Fruit fly (Drosophila melanogaster) whole organism, embryonic: ENCODE measurements around the gene nst.

Experiments
- Antp ChIP-seq: fragments of 200-800 bp; sonication (Bioruptor generic); optimal IDR thresholded peaks from 3 replicates; lab custom pipeline; 2016; ENCODE audit warnings: missing biosample characterization, missing genetic modification characterization
- Atf3 ChIP-seq: fragments of 200-800 bp; sonication (Bioruptor generic); optimal IDR thresholded peaks from 3 replicates; lab custom pipeline; 2016; ENCODE audit warnings: missing biosample characterization, missing genetic modification characterization
- CG1024 ChIP-seq: fragments of 200-800 bp; sonication (Bioruptor generic); IDR thresholded peaks from 2 replicates; pipeline ENCODE4 v1.3.6; 2022; ENCODE audit warnings: missing biosample characterization, missing genetic modification characterization
- CG10565 ChIP-seq: fragments of 200-800 bp; sonication (Bioruptor generic); optimal IDR thresholded peaks from 3 replicates; lab custom pipeline; 2016; ENCODE audit warnings: missing biosample characterization, mild to moderate bottlenecking, missing genetic modification characterization
- CG10959 ChIP-seq: fragments of 200-800 bp; sonication (Bioruptor generic); IDR thresholded peaks from 2 replicates; pipeline ENCODE4 v1.3.6; 2022; ENCODE audit warnings: missing biosample characterization, missing genetic modification characterization
- CG10979 ChIP-seq: fragments of 200-800 bp; sonication (Bioruptor generic); optimal IDR thresholded peaks from 2 replicates; lab custom pipeline; 2018; ENCODE audit warnings: missing biosample characterization, mild to moderate bottlenecking, missing genetic modification characterization, moderate library complexity
- CG11695 ChIP-seq: fragments of 200-800 bp; sonication (Bioruptor generic); IDR thresholded peaks from 3 replicates; pipeline ENCODE4 v1.3.6; 2022; ENCODE audit warnings: missing biosample characterization, missing genetic modification characterization
- CG12219 ChIP-seq: fragments of 200-800 bp; sonication (Bioruptor generic); optimal IDR thresholded peaks from 3 replicates; lab custom pipeline; 2018; ENCODE audit warnings: missing biosample characterization, mild to moderate bottlenecking, missing genetic modification characterization
- CG16863 ChIP-seq: fragments of 200-800 bp; sonication (Bioruptor generic); optimal IDR thresholded peaks from 3 replicates; lab custom pipeline; 2016; ENCODE audit warnings: missing biosample characterization, missing genetic modification characterization
- CG17186 ChIP-seq: fragments of 200-800 bp; sonication (Bioruptor generic); optimal IDR thresholded peaks from 3 replicates; lab custom pipeline; 2017; ENCODE audit warnings: missing biosample characterization, missing genetic modification reagents, missing genetic modification characterization
- CG18011 ChIP-seq: fragments of 200-800 bp; sonication (Bioruptor generic); optimal IDR thresholded peaks from 2 replicates; lab custom pipeline; 2017; ENCODE audit warnings: missing biosample characterization, missing genetic modification characterization, mild to moderate bottlenecking, moderate library complexity, missing genotype
- CG18619 ChIP-seq: fragments of 200-800 bp; sonication (Bioruptor generic); optimal IDR thresholded peaks from 3 replicates; lab custom pipeline; 2017; ENCODE audit warnings: missing biosample characterization, mild to moderate bottlenecking, missing genetic modification characterization
- CG4282 ChIP-seq: fragments of 200-800 bp; sonication (Bioruptor generic); optimal IDR thresholded peaks from 2 replicates; lab custom pipeline; 2016; ENCODE audit warnings: missing biosample characterization, missing genetic modification characterization
- CG4424 ChIP-seq: fragments of 200-800 bp; sonication (Bioruptor generic); optimal IDR thresholded peaks from 3 replicates; lab custom pipeline; 2016; ENCODE audit warnings: missing biosample characterization, missing genetic modification characterization
- CG4730 ChIP-seq: fragments of 200-800 bp; sonication (Bioruptor generic); IDR thresholded peaks from 2 replicates; pipeline ENCODE4 v1.3.6; 2022; ENCODE audit warnings: missing biosample characterization, missing genetic modification characterization
- CG6689 ChIP-seq: fragments of 200-800 bp; sonication (Bioruptor generic); IDR thresholded peaks from 2 replicates; pipeline ENCODE4 v1.3.6; 2022; ENCODE audit warnings: missing biosample characterization, missing genetic modification characterization
- CG8478 ChIP-seq: fragments of >200 bp; optimal IDR thresholded peaks from 2 replicates; lab custom pipeline; 2018
- CTCF ChIP-seq: fragments of 200-800 bp; sonication (Bioruptor generic); optimal IDR thresholded peaks from 2 replicates; lab custom pipeline; 2017; ENCODE audit warnings: missing biosample characterization, mild to moderate bottlenecking, missing genetic modification characterization, moderate library complexity
- CoRest ChIP-seq: fragments of 200-800 bp; sonication (Bioruptor generic); optimal IDR thresholded peaks from 3 replicates; lab custom pipeline; 2018; ENCODE audit warnings: missing biosample characterization, mild to moderate bottlenecking, missing genetic modification characterization, moderate library complexity
- Eip74EF ChIP-seq, 2 experiments: fragments of 200-800 bp in 1 of 2; fragments of >200 bp in 1 of 2; sonication (Bioruptor generic) in 1 of 2; optimal IDR thresholded peaks; 2 replicates each; lab custom pipeline; 2017 to 2019; ENCODE audit warnings: missing biosample characterization in 2 of 2, missing genetic modification characterization in 2 of 2, mild to moderate bottlenecking in 1 of 2, moderate library complexity in 1 of 2
- Ets65A ChIP-seq: fragments of 200-800 bp; sonication (Bioruptor generic); peaks from one replicate; lab custom pipeline; 2016; ENCODE audit warnings: missing biosample characterization, missing genetic modification characterization
- HLH3B ChIP-seq: fragments of 200-800 bp; sonication (Bioruptor generic); IDR thresholded peaks from 2 replicates; pipeline ENCODE4 v1.3.6; 2022; ENCODE audit warnings: missing biosample characterization, missing genetic modification characterization
- Hsf ChIP-seq: fragments of 200-800 bp; sonication (Bioruptor generic); optimal IDR thresholded peaks from 3 replicates; lab custom pipeline; 2016; ENCODE audit warnings: missing biosample characterization, missing genetic modification characterization
- Lhr ChIP-seq: fragments of 200-800 bp; sonication (Bioruptor generic); optimal IDR thresholded peaks from 3 replicates; lab custom pipeline; 2017; ENCODE audit warnings: mild to moderate bottlenecking, missing biosample characterization, missing genetic modification reagents, missing genetic modification characterization
- Nf-YA ChIP-seq: fragments of 200-800 bp; sonication (Bioruptor generic); IDR thresholded peaks from 2 replicates; pipeline ENCODE4 v1.3.6; 2022; ENCODE audit warnings: missing biosample characterization, missing genetic modification characterization
- Usf ChIP-seq: fragments of 200-800 bp; sonication (Bioruptor generic); optimal IDR thresholded peaks from 2 replicates; lab custom pipeline; 2017; ENCODE audit warnings: missing genotype, missing biosample characterization, missing genetic modification characterization
- aop ChIP-seq: fragments of 200-800 bp; sonication (Bioruptor generic); IDR thresholded peaks from 2 replicates; pipeline ENCODE4 v1.3.6; 2022; ENCODE audit warnings: missing biosample characterization, missing genetic modification characterization
- ase ChIP-seq: fragments of 200-800 bp; sonication (Bioruptor generic); IDR thresholded peaks from 3 replicates; pipeline ENCODE4 v1.3.6; 2022; ENCODE audit warnings: missing biosample characterization, missing genetic modification characterization
- bowl ChIP-seq: fragments of 200-800 bp; sonication (Bioruptor generic); IDR thresholded peaks from 2 replicates; pipeline ENCODE4 v1.3.6; 2022; ENCODE audit warnings: missing biosample characterization, missing genetic modification characterization
- chm ChIP-seq: fragments of 200-800 bp; sonication (Bioruptor generic); IDR thresholded peaks from 2 replicates; pipeline ENCODE4 v1.3.6; 2022; ENCODE audit warnings: missing biosample characterization, missing genetic modification characterization
- chn ChIP-seq: fragments of 200-800 bp; sonication (Bioruptor generic); optimal IDR thresholded peaks from 2 replicates; lab custom pipeline; 2016; ENCODE audit warnings: missing biosample characterization, missing genetic modification characterization
- croc ChIP-seq: fragments of 200-800 bp; sonication (Bioruptor generic); conservative IDR thresholded peaks from 3 replicates; pipeline ENCODE4 v1.3.6; 2022; ENCODE audit warnings: missing biosample characterization, missing genetic modification characterization
- dpn ChIP-seq, 2 experiments: fragments of 200-800 bp; sonication (Bioruptor generic); optimal IDR thresholded peaks; 3 replicates each; lab custom pipeline; 2016; ENCODE audit warnings: missing biosample characterization in 2 of 2, missing genetic modification characterization in 2 of 2
- emc ChIP-seq: fragments of 200-800 bp; sonication (Bioruptor generic); optimal IDR thresholded peaks from 2 replicates; lab custom pipeline; 2016; ENCODE audit warnings: missing biosample characterization, missing genetic modification characterization
- en ChIP-seq: fragments of 200-800 bp; sonication (Bioruptor generic); optimal IDR thresholded peaks from 2 replicates; lab custom pipeline; 2016; ENCODE audit warnings: missing biosample characterization, missing genetic modification characterization
- gcm2 ChIP-seq: fragments of 200-800 bp; sonication (Bioruptor generic); optimal IDR thresholded peaks from 2 replicates; lab custom pipeline; 2016; ENCODE audit warnings: missing biosample characterization, missing genetic modification characterization
- gfzf ChIP-seq: fragments of 200-800 bp; sonication (Bioruptor generic); optimal IDR thresholded peaks from 2 replicates; lab custom pipeline; 2016; ENCODE audit warnings: missing biosample characterization, mild to moderate bottlenecking, missing genetic modification characterization, moderate library complexity
- gsb ChIP-seq: fragments of 200-800 bp; sonication (Bioruptor generic); IDR thresholded peaks from 2 replicates; pipeline ENCODE4 v1.3.6; 2022; ENCODE audit warnings: missing biosample characterization, missing genetic modification characterization
- ham ChIP-seq: fragments of 200-800 bp; sonication (Bioruptor generic); IDR thresholded peaks from 2 replicates; pipeline ENCODE4 v1.3.6; 2022; ENCODE audit warnings: missing biosample characterization, missing genetic modification characterization
- ind ChIP-seq: fragments of 200-800 bp; sonication (Bioruptor generic); optimal IDR thresholded peaks from 3 replicates; lab custom pipeline; 2016; ENCODE audit warnings: missing biosample characterization, missing genetic modification characterization
- jing ChIP-seq: fragments of 200-800 bp; sonication (Bioruptor generic); optimal IDR thresholded peaks from 2 replicates; lab custom pipeline; 2018; ENCODE audit warnings: missing biosample characterization, mild to moderate bottlenecking, missing genetic modification characterization
- knrl ChIP-seq: fragments of 200-800 bp; sonication (Bioruptor generic); IDR thresholded peaks from 3 replicates; pipeline ENCODE4 v1.3.6; 2022; ENCODE audit warnings: missing biosample characterization, missing genetic modification characterization; ENCODE audit not compliant: partially characterized antibody
- nerfin-1 ChIP-seq: fragments of 200-800 bp; sonication (Bioruptor generic); optimal IDR thresholded peaks from 3 replicates; lab custom pipeline; 2019; ENCODE audit warnings: missing biosample characterization, mild to moderate bottlenecking, missing genetic modification characterization, moderate library complexity
- nerfin-2 ChIP-seq: fragments of 200-800 bp; sonication (Bioruptor generic); IDR thresholded peaks from 2 replicates; pipeline ENCODE4 v1.3.6; 2022; ENCODE audit warnings: missing biosample characterization, missing genetic modification characterization; ENCODE audit not compliant: partially characterized antibody
- onecut ChIP-seq: fragments of 200-800 bp; sonication (Bioruptor generic); IDR thresholded peaks from 2 replicates; pipeline ENCODE4 v1.3.6; 2022; ENCODE audit warnings: missing biosample characterization, missing genetic modification characterization
- pfk ChIP-seq: fragments of 200-800 bp; sonication (Bioruptor generic); optimal IDR thresholded peaks from 2 replicates; lab custom pipeline; 2018; ENCODE audit warnings: missing biosample characterization, mild to moderate bottlenecking, missing genetic modification characterization, moderate library complexity
- prd ChIP-seq, 3 experiments: fragments of >200 bp in 2 of 3; fragments of 200-800 bp in 1 of 3; sonication (Bioruptor generic) in 1 of 3; optimal IDR thresholded peaks in 2 of 3; IDR thresholded peaks in 1 of 3; 2 replicates in 2 of 3; 3 replicates in 1 of 3; pipeline versions ENCODE4 v1.3.6 to Lab custom; 2017 to 2022; ENCODE audit warnings: missing biosample characterization in 1 of 3, missing genetic modification characterization in 1 of 3
- sens-2 ChIP-seq: fragments of 200-800 bp; sonication (Bioruptor generic); IDR thresholded peaks from 2 replicates; pipeline ENCODE4 v1.3.6; 2022; ENCODE audit warnings: missing biosample characterization, missing genetic modification characterization
- ssp ChIP-seq: fragments of 200-800 bp; sonication (Bioruptor generic); IDR thresholded peaks from 2 replicates; pipeline ENCODE4 v1.3.6; 2022; ENCODE audit warnings: missing biosample characterization, missing genetic modification characterization
- tap ChIP-seq: fragments of 200-800 bp; optimal IDR thresholded peaks from 3 replicates; lab custom pipeline; 2019; ENCODE audit warnings: missing biosample characterization, mild to moderate bottlenecking, missing genetic modification characterization, moderate library complexity
- tgo ChIP-seq: fragments of 200-800 bp; sonication (Bioruptor generic); IDR thresholded peaks from 3 replicates; pipeline ENCODE4 v1.3.6; 2022; ENCODE audit warnings: missing biosample characterization, missing genetic modification characterization
- trem ChIP-seq: fragments of 200-800 bp; optimal IDR thresholded peaks from 3 replicates; lab custom pipeline; 2019; ENCODE audit warnings: missing biosample characterization, mild to moderate bottlenecking, missing genetic modification characterization, moderate library complexity
- trh ChIP-seq: fragments of 200-800 bp; sonication (Bioruptor generic); optimal IDR thresholded peaks from 2 replicates; lab custom pipeline; 2016; ENCODE audit warnings: missing biosample characterization, missing genetic modification characterization
- zen ChIP-seq: fragments of 200-800 bp; sonication (Bioruptor generic); optimal IDR thresholded peaks from 3 replicates; lab custom pipeline; 2018; ENCODE audit warnings: missing biosample characterization, mild to moderate bottlenecking, missing genetic modification characterization, moderate library complexity

The nst gene

dm6 chr3L:12530044-12530443 is at the start of gene nst (continued):
- TF ChIP-seq CG12219 = no peak
- TF ChIP-seq HLH3B (GFP tag; lab: Robert Waterston, UW) = no peak
- no peak for TF ChIP-seq CG16863 (GFP tag; lab: Kevin White, UChicago)
- TF ChIP-seq Eip74EF (GFP tag; optimal IDR thresholded peaks at IDR 0.05; lab: Kevin White, UChicago) = no peak
- TF ChIP-seq CTCF (GFP tag; lab: Kevin White, UChicago) = peak; percentile 29
- peak; percentile 17 for TF ChIP-seq CoRest (tag; lab: Kevin White, UChicago)
- no peak for TF ChIP-seq bowl (GFP tag; lab: Robert Waterston, UW)
- TF ChIP-seq gsb (GFP tag; lab: Robert Waterston, UW) = no peak
- TF ChIP-seq CG4730 = no peak
- no peak for TF ChIP-seq pfk (GFP tag; lab: Kevin White, UChicago)
- no peak for TF ChIP-seq ase (GFP tag; lab: Robert Waterston, UW)
- TF ChIP-seq CG11695 (GFP tag; lab: Robert Waterston, UW) = no peak
- no peak for TF ChIP-seq nerfin-2 (GFP tag; lab: Robert Waterston, UW)
- peak; percentile 80 for TF ChIP-seq gfzf (GFP tag; lab: Kevin White, UChicago)
- no peak for TF ChIP-seq en (GFP tag; lab: Kevin White, UChicago)
- TF ChIP-seq CG8478 (lab: Kevin White, UChicago) = no peak
- no peak for TF ChIP-seq Lhr (GFP tag; lab: Kevin White, UChicago)
- TF ChIP-seq croc (GFP tag; lab: Robert Waterston, UW) = no peak
- no peak for TF ChIP-seq zen
- no peak for TF ChIP-seq CG4424
- TF ChIP-seq ham (GFP tag; lab: Robert Waterston, UW) = no peak
- TF ChIP-seq emc (GFP tag; lab: Kevin White, UChicago) = no peak
- no peak for TF ChIP-seq CG10565
- no peak for TF ChIP-seq Hsf (GFP tag; lab: Kevin White, UChicago)
- no peak for TF ChIP-seq chm (GFP tag; lab: Robert Waterston, UW)
- no peak for TF ChIP-seq chn (GFP tag; lab: Kevin White, UChicago)
- peak; percentile 34 for TF ChIP-seq CG17186
- no peak for TF ChIP-seq Usf (GFP tag; lab: Kevin White, UChicago)
- no peak for TF ChIP-seq ind (GFP tag; lab: Kevin White, UChicago)
- TF ChIP-seq Antp (GFP tag; lab: Kevin White, UChicago) = no peak
- TF ChIP-seq CG1024 (GFP tag; lab: Robert Waterston, UW) = no peak
- no peak for TF ChIP-seq Atf3 (GFP tag; lab: Kevin White, UChicago)
- TF ChIP-seq CG10959 (GFP tag; lab: Robert Waterston, UW) = no peak
- TF ChIP-seq jing = no peak
- TF ChIP-seq trem (tag; lab: Kevin White, UChicago) = peak; percentile 14
- TF ChIP-seq tgo (GFP tag; lab: Robert Waterston, UW) = no peak
- no peak for TF ChIP-seq prd (optimal IDR thresholded peaks at IDR 0.05; lab: Kevin White, UChicago)
- TF ChIP-seq prd (GFP tag; IDR thresholded peaks at IDR 0.05; lab: Robert Waterston, UW) = no peak
- TF ChIP-seq CG18011 (GFP tag; lab: Kevin White, UChicago) = no peak
- no peak for TF ChIP-seq CG4282 (GFP tag; lab: Kevin White, UChicago)
- TF ChIP-seq nerfin-1 (tag; lab: Kevin White, UChicago) = no peak
- TF ChIP-seq CG6689 = no peak
- no peak for TF ChIP-seq trh (GFP tag; lab: Kevin White, UChicago)
- TF ChIP-seq knrl (GFP tag; lab: Robert Waterston, UW) = no peak
- TF ChIP-seq onecut = no peak
- no peak for TF ChIP-seq ssp (GFP tag; lab: Robert Waterston, UW)
- TF ChIP-seq Nf-YA (GFP tag; lab: Robert Waterston, UW) = no peak
- TF ChIP-seq tap = no peak
- no peak for TF ChIP-seq aop (GFP tag; lab: Robert Waterston, UW)
- peak; percentile 60 for TF ChIP-seq Ets65A
- TF ChIP-seq CG10979 = no peak
- no peak for TF ChIP-seq gcm2
- TF ChIP-seq CG18619 = no peak
- no peak for TF ChIP-seq sens-2 (GFP tag; lab: Robert Waterston, UW)
- TF ChIP-seq dpn (GFP tag; optimal IDR thresholded peaks at IDR 0.05; lab: Kevin White, UChicago) = no peak
